Worm (Caenorhabditis elegans) whole organism, midembryonic: ENCODE results near the gene F15A4.2.

ENCODE experiments used
- T22C8.4 ChIP-seq: fragments of 200-800 bp; sonication (Bioruptor generic); IDR thresholded peaks from 2 replicates; pipeline ENCODE4 v1.3.6; 2022; ENCODE audit warnings: missing genetic modification characterization, missing compliant biosample characterization
- klf-2 ChIP-seq: fragments of 200-800 bp; sonication (Bioruptor generic); conservative IDR thresholded peaks from 2 replicates; pipeline ENCODE4 v1.3.6; 2022; ENCODE audit warnings: missing genetic modification reagents, missing genetic modification characterization, missing compliant biosample characterization
- med-1 ChIP-seq: sonication (generic microtip); optimal IDR thresholded peaks from 2 replicates; lab custom pipeline; 2017; ENCODE audit warnings: missing genetic modification characterization, mild to moderate bottlenecking, missing compliant biosample characterization, antibody characterized with exemption, missing genetic modification reagents; ENCODE audit not compliant: insufficient read depth
- ref-1 ChIP-seq: fragments of 200-800 bp; sonication (Bioruptor generic); conservative IDR thresholded peaks from 2 replicates; pipeline ENCODE4 v1.3.6; 2022; ENCODE audit warnings: missing genetic modification reagents, missing genetic modification characterization, missing compliant biosample characterization
- tab-1 ChIP-seq: fragments of 200-800 bp; sonication (Bioruptor generic); IDR thresholded peaks from 2 replicates; pipeline ENCODE4 v1.3.6; 2022; ENCODE audit warnings: missing genetic modification characterization, missing compliant biosample characterization
- ztf-23 ChIP-seq: fragments of 200-800 bp; sonication (Bioruptor generic); IDR thresholded peaks from 2 replicates; pipeline ENCODE4 v1.3.6; 2022; ENCODE audit warnings: missing genetic modification reagents, missing genetic modification characterization, missing compliant biosample characterization

ce11 chrII:12488810-12489209, 26.5 kb downstream of the F15A4.2 start:
- no peak for TF ChIP-seq med-1 (GFP tag; lab: Kevin White, UChicago)
- no peak for TF ChIP-seq ztf-23 (GFP tag; lab: Robert Waterston, UW)
- no peak for TF ChIP-seq ref-1 (GFP tag; lab: Robert Waterston, UW)
- no peak for TF ChIP-seq klf-2
- no peak for TF ChIP-seq T22C8.4
- no peak for TF ChIP-seq tab-1 (GFP tag; lab: Robert Waterston, UW)
